Fruit fly (Drosophila melanogaster): ENCODE data around the gene Sema5c.

- no peak for TF ChIP-seq foxo (GFP tag; optimal IDR thresholded peaks at IDR 0.05)
- TF ChIP-seq HLH106 (tag; optimal IDR thresholded peaks at IDR 0.05): no peak
Measured at dm6 chr3L:12088326-12088725, 6.7 kb upstream of the Sema5c start, which contains the start of gene CG17154.
